Fruit fly (Drosophila melanogaster): ENCODE results near the gene CG15412.

DNA sequence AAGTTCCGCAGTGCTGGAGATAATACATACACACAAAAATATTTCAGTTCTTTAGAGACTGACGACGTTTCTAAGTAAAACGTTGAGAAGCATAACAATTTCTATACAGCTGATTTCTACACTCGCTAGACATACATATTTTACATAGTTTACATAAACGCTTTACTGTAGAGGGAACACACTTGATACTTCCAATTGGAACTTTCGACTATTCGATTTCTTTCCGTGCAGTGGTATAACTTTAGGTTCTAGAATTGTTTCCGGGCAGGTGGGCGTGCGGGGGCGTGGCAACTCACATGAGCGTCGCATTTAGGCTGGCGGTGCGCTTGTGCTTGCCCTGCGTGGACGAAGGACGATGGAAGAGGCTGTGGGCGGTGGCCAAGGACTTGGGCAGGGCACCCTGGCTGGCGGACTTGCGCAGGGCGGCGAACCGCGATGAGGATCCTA lies 3.0 kb downstream of the CG15412 start:
- TF ChIP-seq fd96Ca (GFP tag; IDR thresholded peaks at IDR 0.05), result peak; percentile 35; the same call in 1 of the 3 replicates
- peak; percentile 41; the same call in 1 of the 2 replicates for TF ChIP-seq CG32121 (GFP tag; IDR thresholded peaks at IDR 0.05)
- peak; percentile 2 for TF ChIP-seq CG15710 (tag; optimal IDR thresholded peaks at IDR 0.05)
- TF ChIP-seq Ets98B (GFP tag; IDR thresholded peaks at IDR 0.05), result peak; percentile 49
- TF ChIP-seq Pif1B (GFP tag; optimal IDR thresholded peaks at IDR 0.05), result no peak
- no peak for TF ChIP-seq EcR (GFP tag; optimal IDR thresholded peaks at IDR 0.05)
- no peak for TF ChIP-seq CG9948 (tag; optimal IDR thresholded peaks at IDR 0.05)
- no peak for TF ChIP-seq Snoo (tag; optimal IDR thresholded peaks at IDR 0.05)
- no peak for TF ChIP-seq rn (GFP tag; IDR thresholded peaks at IDR 0.05)
- TF ChIP-seq D1 (tag; optimal IDR thresholded peaks at IDR 0.05), result no peak
- peak; percentile 3 for TF ChIP-seq CG17806 (tag; optimal IDR thresholded peaks at IDR 0.05)
- peak; percentile 39 for TF ChIP-seq Pif1A (GFP tag; optimal IDR thresholded peaks at IDR 0.05)
- peak; percentile 47; the same call in 1 of the 3 replicates for TF ChIP-seq CG4496 (GFP tag; IDR thresholded peaks at IDR 0.05)
- TF ChIP-seq CG13204 (GFP tag; optimal IDR thresholded peaks at IDR 0.05), result no peak

Measured in whole organism, pupa.